Fruit fly (Drosophila melanogaster) whole organism: ENCODE measurements around the gene CG2854.

Source experiments
- CG8478 ChIP-seq: fragments of >200 bp; optimal IDR thresholded peaks from 2 replicates; lab custom pipeline; 2018; ENCODE audit warnings: inconsistent platforms
- Dll ChIP-seq: fragments of >200 bp; optimal IDR thresholded peaks from 2 replicates; lab custom pipeline; 2017
- EcR ChIP-seq, 2 experiments: fragments of >200 bp; optimal IDR thresholded peaks; 2 replicates each; lab custom pipeline; 2017; ENCODE audit warnings: missing biosample characterization in 2 of 2, missing genetic modification characterization in 2 of 2, missing genetic modification reagents in 2 of 2
- pan ChIP-seq: fragments of >200 bp; optimal IDR thresholded peaks from 2 replicates; lab custom pipeline; 2017
- psq ChIP-seq: fragments of >200 bp; optimal IDR thresholded peaks from 2 replicates; lab custom pipeline; 2017
- usp ChIP-seq: fragments of >200 bp; optimal IDR thresholded peaks from 2 replicates; lab custom pipeline; 2017; ENCODE audit warnings: missing biosample characterization, missing genetic modification characterization, mixed read lengths

The CG2854 gene

DNA sequence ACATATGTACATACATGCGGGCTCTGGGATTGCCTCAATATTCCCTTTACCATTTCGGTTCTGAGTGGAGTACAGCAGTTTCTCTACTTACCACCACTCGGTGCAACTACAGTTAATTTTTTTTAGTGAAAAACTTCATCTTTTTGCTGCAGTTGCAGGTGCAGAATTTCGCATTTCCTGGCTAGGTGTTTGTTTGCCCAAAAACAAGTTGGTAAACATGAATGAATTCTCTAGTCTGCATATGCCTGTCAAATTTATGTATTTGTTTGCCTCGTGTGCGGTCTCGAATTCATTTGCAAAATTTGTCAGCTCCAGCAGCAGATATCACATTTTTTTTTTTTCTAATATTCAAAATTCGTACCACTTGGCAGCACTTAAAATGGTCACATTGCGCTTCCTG is at the start of gene CG2854:
CG2854 (plus strand) TSS at position 301 of the 400 bp plus-strand sequence.
- TF ChIP-seq Dll (no peak), EcR (GFP tag; optimal IDR thresholded peaks at IDR 0.05; lab: Kevin White, UChicago) (no peak), pan (no peak), usp (GFP tag; lab: Kevin White, UChicago) (no peak), psq (lab: Kevin White, UChicago) (no peak), CG8478 (lab: Kevin White, UChicago) (no peak)

DNA sequence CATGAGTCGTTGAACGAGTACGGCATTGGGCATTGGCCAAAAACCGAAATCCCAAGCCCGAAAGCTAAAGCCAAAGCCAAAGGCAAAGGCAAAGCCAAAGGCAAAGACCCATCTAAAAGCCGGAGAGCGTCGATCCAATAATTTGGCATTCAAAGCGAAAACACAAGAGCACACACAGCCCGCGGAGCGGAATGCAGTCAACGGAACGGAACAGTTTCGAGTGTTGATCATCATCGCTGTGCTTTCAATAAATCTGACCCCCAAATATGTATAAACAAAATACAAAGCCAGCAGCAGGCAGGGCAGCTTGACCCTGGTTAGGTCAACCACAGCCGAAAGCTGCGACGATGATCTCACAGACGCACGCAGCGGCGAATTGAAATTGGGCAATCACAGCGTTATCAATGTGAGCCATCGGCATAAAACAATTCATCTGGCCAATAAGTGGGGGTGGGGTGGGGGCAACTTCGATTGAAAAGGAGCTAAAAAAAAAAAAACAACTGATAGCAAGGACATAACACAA is 48.1 kb upstream of the CG2854 start:
- TF ChIP-seq psq (lab: Kevin White, UChicago) (no peak), Dll (no peak), EcR (GFP tag; optimal IDR thresholded peaks at IDR 0.05; lab: Kevin White, UChicago) (no peak), CG8478 (lab: Kevin White, UChicago) (no peak), usp (GFP tag; lab: Kevin White, UChicago) (no peak), pan (no peak)

DNA sequence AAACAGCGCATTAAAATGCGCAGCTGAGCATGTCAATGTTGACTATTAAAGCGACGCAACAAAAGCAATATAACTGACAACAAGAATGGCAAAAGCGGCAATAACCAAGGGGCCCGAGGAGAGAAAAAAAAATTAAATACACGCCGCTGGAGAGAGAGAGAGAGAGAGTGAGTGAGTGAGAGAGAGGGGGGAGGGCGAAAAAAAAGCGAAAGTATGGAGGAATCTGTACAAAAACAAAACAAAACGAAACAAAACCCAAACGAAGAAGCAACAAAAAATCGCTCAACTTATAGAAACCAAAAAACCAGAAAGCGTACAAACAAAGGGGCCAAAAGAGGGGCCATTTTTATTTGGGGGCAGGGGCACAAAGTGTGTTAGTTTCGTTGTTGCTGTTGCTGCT is 43.5 kb upstream of the CG2854 start:
- TF ChIP-seq pan (no peak), Dll (no peak), CG8478 (lab: Kevin White, UChicago) (no peak), psq (lab: Kevin White, UChicago) (no peak), EcR (GFP tag; optimal IDR thresholded peaks at IDR 0.05; lab: Kevin White, UChicago) (no peak), usp (GFP tag; lab: Kevin White, UChicago) (no peak)

DNA sequence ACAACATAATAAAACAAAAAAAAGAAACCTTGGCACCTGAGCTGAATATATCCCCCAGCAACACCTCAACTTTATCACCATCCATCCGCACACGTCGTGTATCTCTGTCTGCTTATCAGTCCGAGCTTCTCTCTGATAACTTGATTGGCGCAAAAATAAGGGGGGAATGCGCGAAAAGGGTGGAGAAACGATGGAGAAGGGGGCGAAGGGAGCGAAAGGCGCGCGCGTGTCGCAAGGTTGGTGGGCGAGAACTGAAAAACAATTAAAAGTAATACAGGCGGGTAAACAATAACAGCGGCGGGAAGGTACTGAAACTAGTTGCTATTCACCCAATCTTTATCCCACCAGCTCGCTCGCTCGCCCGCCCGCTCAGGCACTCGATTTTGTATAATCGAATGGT is 40.7 kb upstream of the CG2854 start:
- no peak for TF ChIP-seq psq (lab: Kevin White, UChicago)
- TF ChIP-seq CG8478 (lab: Kevin White, UChicago): no peak
- TF ChIP-seq pan: no peak
- no peak for TF ChIP-seq EcR (GFP tag; optimal IDR thresholded peaks at IDR 0.05; lab: Kevin White, UChicago)
- TF ChIP-seq usp (GFP tag; lab: Kevin White, UChicago): no peak
- no peak for TF ChIP-seq Dll

DNA sequence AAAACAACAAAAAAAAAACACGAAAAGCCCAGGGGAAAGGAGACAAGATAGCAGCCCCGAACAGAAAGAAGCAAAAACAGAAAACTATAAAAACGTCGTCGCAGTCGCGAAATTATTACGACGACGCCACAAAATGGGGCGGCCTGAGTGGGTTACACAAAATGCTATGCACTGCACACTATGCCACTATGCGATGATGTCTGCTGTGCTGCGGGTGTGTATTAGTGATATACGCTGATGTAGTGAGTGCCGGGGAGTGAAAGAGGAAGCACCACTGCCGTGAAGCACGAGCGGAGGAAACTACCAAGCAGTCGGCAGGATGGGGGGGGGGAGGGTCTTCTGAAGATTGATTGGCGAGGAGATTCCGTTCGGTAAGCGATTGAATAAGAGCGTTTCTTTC is 39.9 kb upstream of the CG2854 start:
- TF ChIP-seq psq (lab: Kevin White, UChicago) (no peak), CG8478 (lab: Kevin White, UChicago) (no peak), Dll (no peak), pan (no peak), usp (GFP tag; lab: Kevin White, UChicago) (no peak), EcR (GFP tag; optimal IDR thresholded peaks at IDR 0.05; lab: Kevin White, UChicago) (no peak)

DNA sequence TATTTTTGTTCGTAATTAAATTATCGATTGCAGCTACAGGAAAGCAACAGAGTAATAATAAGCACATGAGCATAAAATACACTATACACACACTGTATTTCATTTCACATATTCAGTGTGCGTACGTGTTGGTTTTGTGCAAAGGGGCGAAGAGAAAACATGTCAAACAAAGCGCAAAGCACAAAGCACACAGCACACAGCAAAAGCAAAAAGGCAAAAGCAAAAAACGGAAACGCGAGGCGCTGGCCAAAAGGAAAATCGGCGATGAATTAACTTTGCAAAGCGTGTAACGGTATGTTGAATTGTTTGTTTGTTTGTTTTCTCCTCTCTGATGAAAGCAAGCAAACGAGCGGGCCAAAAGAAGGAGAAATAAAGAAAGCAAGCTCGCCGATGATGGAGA is 38.6 kb upstream of the CG2854 start:
- TF ChIP-seq psq (lab: Kevin White, UChicago) (no peak), EcR (GFP tag; optimal IDR thresholded peaks at IDR 0.05; lab: Kevin White, UChicago) (no peak), CG8478 (lab: Kevin White, UChicago) (no peak), pan (no peak), usp (GFP tag; lab: Kevin White, UChicago) (no peak), Dll (no peak)

DNA sequence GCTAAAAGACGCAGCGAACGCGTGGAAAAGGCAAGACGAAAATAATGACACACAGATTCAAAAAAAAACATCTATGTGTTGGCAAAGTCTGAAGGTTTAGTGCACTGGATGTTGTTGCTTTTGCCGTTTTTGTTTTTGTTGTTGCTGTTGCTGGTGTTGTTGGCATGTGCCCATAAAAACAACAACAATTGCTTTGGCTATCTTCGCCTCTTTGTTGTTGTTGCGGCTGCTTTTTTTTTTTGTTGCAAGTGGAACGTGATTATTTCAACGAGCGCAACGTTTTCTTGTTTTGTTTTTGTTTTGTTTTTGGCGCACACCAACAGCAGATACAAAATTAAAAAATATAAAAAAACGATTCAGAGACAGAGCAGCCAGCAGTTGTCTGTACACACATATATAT is 37.8 kb upstream of the CG2854 start:
- peak in 1 of 2 experiments; percentile 24 for TF ChIP-seq EcR (GFP tag; optimal IDR thresholded peaks at IDR 0.05; lab: Kevin White, UChicago)
- no peak for TF ChIP-seq pan

DNA sequence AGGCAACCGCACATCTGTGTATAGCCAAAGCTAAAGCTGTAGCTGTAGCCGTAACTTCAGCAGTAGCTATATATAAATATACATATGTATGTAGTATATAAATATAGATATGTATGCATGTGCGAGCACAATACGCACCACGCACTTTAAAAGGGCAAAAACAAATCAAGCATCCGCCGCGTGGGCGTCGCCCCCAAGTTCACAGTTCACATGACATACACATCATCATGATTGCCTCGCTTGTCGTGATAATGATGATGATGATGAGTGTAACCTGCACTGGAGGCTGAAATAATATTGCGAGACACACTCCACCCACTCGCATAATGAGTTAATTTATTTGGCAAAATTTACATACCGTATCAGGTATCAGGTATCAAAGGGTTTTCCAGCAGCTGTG is 35.9 kb upstream of the CG2854 start:
- no peak for TF ChIP-seq psq (lab: Kevin White, UChicago)
- no peak for TF ChIP-seq CG8478 (lab: Kevin White, UChicago)
- no peak for TF ChIP-seq EcR (GFP tag; optimal IDR thresholded peaks at IDR 0.05; lab: Kevin White, UChicago)
- TF ChIP-seq usp (GFP tag; lab: Kevin White, UChicago): no peak

DNA sequence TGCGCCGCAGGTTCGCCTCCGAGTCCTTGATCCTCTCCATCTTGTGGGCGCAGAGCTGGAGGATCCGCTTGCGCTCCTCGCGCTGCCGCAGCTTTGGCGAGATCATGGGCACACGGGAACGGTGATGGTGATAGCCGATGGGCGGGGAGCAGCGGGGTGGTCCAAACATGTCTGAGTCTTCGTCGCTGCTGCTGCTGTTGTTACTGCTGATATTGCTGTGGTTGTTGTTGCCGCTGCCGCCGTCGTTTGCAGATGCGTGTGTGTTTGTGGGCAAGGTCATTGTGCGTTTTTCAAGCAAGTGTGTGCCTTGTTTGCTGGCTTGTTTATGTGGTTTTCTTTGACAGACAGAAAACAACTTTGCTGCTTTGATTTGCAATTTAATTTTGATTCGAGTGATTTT is 34.5 kb upstream of the CG2854 start:
- TF ChIP-seq pan (no peak), psq (lab: Kevin White, UChicago) (no peak), Dll (no peak), EcR (GFP tag; optimal IDR thresholded peaks at IDR 0.05; lab: Kevin White, UChicago) (no peak), usp (GFP tag; lab: Kevin White, UChicago) (no peak), CG8478 (lab: Kevin White, UChicago) (no peak)

DNA sequence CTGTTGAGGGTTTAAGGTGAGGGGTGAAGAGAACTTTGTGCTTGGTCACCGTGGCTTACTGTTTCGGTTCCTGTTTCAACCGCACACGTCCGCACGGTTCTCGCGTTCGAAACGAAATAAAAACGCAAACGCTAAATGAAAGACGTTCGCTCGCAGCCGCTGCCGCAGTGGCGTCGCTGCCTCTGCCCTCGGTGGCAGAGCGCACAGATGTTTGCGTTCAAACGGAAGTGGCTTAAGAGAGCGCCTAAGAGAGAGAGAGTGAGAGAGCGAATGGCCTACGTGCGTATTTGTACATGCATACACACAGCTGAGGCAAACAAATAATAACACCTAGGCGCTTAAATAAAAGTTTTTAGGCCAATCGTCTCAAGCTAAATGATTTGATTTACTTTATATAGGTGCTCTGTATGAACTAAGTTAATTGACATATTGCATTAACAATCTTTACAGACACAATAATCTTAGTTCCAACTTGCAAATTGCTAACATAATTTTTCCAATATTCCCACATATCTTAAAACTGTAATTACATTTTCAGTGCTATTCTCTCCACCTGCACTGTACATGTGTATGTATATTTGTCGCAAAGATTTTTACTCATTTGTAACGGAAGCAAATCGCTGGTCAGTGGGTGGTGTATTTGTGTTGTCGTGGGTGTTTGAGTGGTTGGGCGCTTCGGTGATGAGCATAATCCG is 33.5 kb upstream of the CG2854 start, which contains the start of gene CG2865:
CG2865 (minus strand) TSS at position 118 of the 695 bp plus-strand sequence.
- no peak for TF ChIP-seq psq (lab: Kevin White, UChicago)
- peak; percentile 38 for TF ChIP-seq Dll
- TF ChIP-seq EcR (GFP tag; optimal IDR thresholded peaks at IDR 0.05; lab: Kevin White, UChicago): no peak
- TF ChIP-seq pan: no peak
- no peak for TF ChIP-seq CG8478 (lab: Kevin White, UChicago)
- no peak for TF ChIP-seq usp (GFP tag; lab: Kevin White, UChicago)

DNA sequence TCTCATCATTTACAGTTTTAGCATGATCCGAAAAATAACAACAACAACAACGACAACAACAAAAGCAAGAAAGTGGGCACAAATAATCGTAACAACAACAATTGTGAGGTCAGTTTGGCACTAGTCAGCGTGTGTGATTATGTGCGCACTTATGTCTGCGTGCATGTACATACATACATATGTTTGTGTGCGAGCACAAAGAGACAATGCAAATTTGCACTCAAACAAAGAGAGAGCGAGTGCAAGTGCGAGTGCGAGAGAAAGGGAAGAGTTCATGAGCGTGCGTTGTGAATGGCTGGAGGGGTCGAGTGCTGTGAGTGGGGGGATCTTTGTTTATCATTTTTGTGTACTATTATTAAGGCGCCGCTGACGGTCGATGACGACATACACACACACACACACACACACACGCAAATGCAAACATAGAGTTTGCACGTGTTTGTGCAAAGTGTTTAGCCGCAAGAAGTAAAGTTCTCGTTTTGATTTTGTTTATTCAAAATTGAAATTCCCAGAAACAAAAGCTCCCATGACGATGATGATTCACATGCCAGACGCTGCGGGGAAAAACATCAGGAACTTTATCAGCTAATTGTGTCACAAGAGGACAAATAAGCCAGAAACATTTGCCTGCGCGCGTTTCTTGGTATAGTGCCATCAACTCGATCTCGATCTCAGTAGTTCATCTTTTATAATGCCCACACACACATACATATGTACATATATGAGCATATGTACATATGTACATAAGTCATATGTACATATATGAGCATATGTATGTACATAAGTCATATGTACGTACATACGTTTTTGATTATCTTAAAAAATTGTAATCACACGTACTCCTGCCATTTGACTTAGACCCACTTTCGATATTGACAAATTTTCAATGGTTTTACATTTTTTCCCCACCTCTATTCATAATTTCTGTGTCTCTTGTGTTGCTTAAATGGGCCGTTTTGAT is 32.2 kb upstream of the CG2854 start:
- TF ChIP-seq psq (lab: Kevin White, UChicago): no peak
- TF ChIP-seq usp (GFP tag; lab: Kevin White, UChicago): no peak
- no peak for TF ChIP-seq CG8478 (lab: Kevin White, UChicago)
- TF ChIP-seq Dll: peak; percentile 49
- peak in 1 of 2 experiments; percentile 34 for TF ChIP-seq EcR (GFP tag; optimal IDR thresholded peaks at IDR 0.05; lab: Kevin White, UChicago)
- TF ChIP-seq pan: no peak
